Fruit fly (Drosophila melanogaster) whole organism, embryonic: ENCODE measurements around the gene Mrtf.

Experiments used
- Atf-2 ChIP-seq: fragments of 200-800 bp; sonication (Bioruptor generic); optimal IDR thresholded peaks from 2 replicates; lab custom pipeline; 2016; ENCODE audit warnings: missing biosample characterization, missing genetic modification characterization
- Blimp-1 ChIP-seq: fragments of 200-800 bp; sonication (Bioruptor generic); optimal IDR thresholded peaks from 3 replicates; lab custom pipeline; 2018; ENCODE audit warnings: missing biosample characterization, missing genetic modification characterization, mild to moderate bottlenecking, moderate library complexity, missing genetic modification reagents
- CG11398 ChIP-seq: fragments of 200-800 bp; sonication (Bioruptor generic); optimal IDR thresholded peaks from 2 replicates; lab custom pipeline; 2016; ENCODE audit warnings: missing biosample characterization, missing genetic modification characterization
- CG11723 ChIP-seq: fragments of 200-800 bp; sonication (Bioruptor generic); optimal IDR thresholded peaks from 2 replicates; lab custom pipeline; 2017; ENCODE audit warnings: missing biosample characterization, mild to moderate bottlenecking, missing genetic modification characterization
- CG12104 ChIP-seq: fragments of 200-800 bp; sonication (Bioruptor generic); optimal IDR thresholded peaks from 3 replicates; lab custom pipeline; 2016; ENCODE audit warnings: missing biosample characterization, missing genetic modification characterization
- CG12155 ChIP-seq: fragments of 200-800 bp; sonication (Bioruptor generic); optimal IDR thresholded peaks from 3 replicates; lab custom pipeline; 2016; ENCODE audit warnings: missing biosample characterization, missing genetic modification characterization
- CG12219 ChIP-seq: fragments of 200-800 bp; sonication (Bioruptor generic); optimal IDR thresholded peaks from 3 replicates; lab custom pipeline; 2018; ENCODE audit warnings: missing biosample characterization, mild to moderate bottlenecking, missing genetic modification characterization
- CG12659 ChIP-seq: fragments of 200-800 bp; sonication (Bioruptor generic); optimal IDR thresholded peaks from 3 replicates; lab custom pipeline; 2017; ENCODE audit warnings: mild to moderate bottlenecking, missing biosample characterization, missing genetic modification reagents, missing genetic modification characterization
- CG14441 ChIP-seq: fragments of 200-800 bp; sonication (Bioruptor generic); IDR thresholded peaks from 2 replicates; pipeline ENCODE4 v1.3.6; 2022; ENCODE audit warnings: missing biosample characterization, missing genetic modification characterization
- CG17186 ChIP-seq: fragments of 200-800 bp; sonication (Bioruptor generic); optimal IDR thresholded peaks from 3 replicates; lab custom pipeline; 2017; ENCODE audit warnings: missing biosample characterization, missing genetic modification reagents, missing genetic modification characterization
- CG1832 ChIP-seq: fragments of 200-800 bp; sonication (Bioruptor generic); optimal IDR thresholded peaks from 2 replicates; lab custom pipeline; 2017; ENCODE audit warnings: missing biosample characterization, mild to moderate bottlenecking, missing genetic modification characterization, inconsistent platforms
- CG18599 ChIP-seq: fragments of 200-800 bp; sonication (Bioruptor generic); optimal IDR thresholded peaks from 3 replicates; lab custom pipeline; 2017; ENCODE audit warnings: missing biosample characterization, missing genetic modification characterization, mild to moderate bottlenecking, moderate library complexity, missing genetic modification reagents
- CG2120 ChIP-seq: fragments of 200-800 bp; sonication (Bioruptor generic); optimal IDR thresholded peaks from 3 replicates; lab custom pipeline; 2016; ENCODE audit warnings: missing biosample characterization, missing genetic modification characterization
- CG2712 ChIP-seq: fragments of 200-800 bp; optimal IDR thresholded peaks from 3 replicates; lab custom pipeline; 2019; ENCODE audit warnings: missing biosample characterization, mild to moderate bottlenecking, missing genetic modification characterization, moderate library complexity
- CG32772 ChIP-seq: fragments of 200-800 bp; sonication (Bioruptor generic); IDR thresholded peaks from 2 replicates; pipeline ENCODE4 v1.3.6; 2022; ENCODE audit warnings: missing biosample characterization, missing genetic modification characterization
- CG3726 ChIP-seq: fragments of 200-800 bp; sonication (Bioruptor generic); IDR thresholded peaks from 3 replicates; pipeline ENCODE4, ENCODE4 v1.3.6; 2022; ENCODE audit warnings: missing biosample characterization, missing genetic modification characterization
- CG6175 ChIP-seq: fragments of 200-800 bp; sonication (Bioruptor generic); IDR thresholded peaks from 3 replicates; pipeline ENCODE4 v1.3.6; 2022; ENCODE audit warnings: missing biosample characterization, missing genetic modification characterization
- CG6765 ChIP-seq: fragments of 200-800 bp; sonication (Bioruptor generic); optimal IDR thresholded peaks from 3 replicates; lab custom pipeline; 2017; ENCODE audit warnings: missing biosample characterization, mild to moderate bottlenecking, missing genetic modification characterization
- CG8281 ChIP-seq: fragments of 200-800 bp; sonication (Bioruptor generic); optimal IDR thresholded peaks from 2 replicates; lab custom pipeline; 2018; ENCODE audit warnings: missing biosample characterization, mild to moderate bottlenecking, missing genetic modification characterization, moderate library complexity
- CG8290 ChIP-seq, 3 experiments: fragments of 200-800 bp; sonication (Bioruptor generic); optimal IDR thresholded peaks; 2 replicates each; lab custom pipeline; 2016 to 2019; ENCODE audit warnings: missing biosample characterization in 3 of 3, missing genetic modification characterization in 3 of 3, mild to moderate bottlenecking in 2 of 3, moderate library complexity in 1 of 3
- CG8924 ChIP-seq: fragments of 200-800 bp; optimal IDR thresholded peaks from 3 replicates; lab custom pipeline; 2019; ENCODE audit warnings: missing biosample characterization, mild to moderate bottlenecking, missing genetic modification characterization, moderate library complexity
- CG9727 ChIP-seq: fragments of 200-800 bp; sonication (Bioruptor generic); optimal IDR thresholded peaks from 3 replicates; lab custom pipeline; 2017; ENCODE audit warnings: missing biosample characterization, mild to moderate bottlenecking, missing genetic modification characterization
- Dip2 ChIP-seq: fragments of 200-800 bp; sonication (Bioruptor generic); IDR thresholded peaks from 2 replicates; pipeline ENCODE4 v1.3.6; 2022; ENCODE audit warnings: missing biosample characterization, missing genetic modification characterization
- Doc3 ChIP-seq: fragments of 200-800 bp; sonication (Bioruptor generic); IDR thresholded peaks from 3 replicates; pipeline ENCODE4 v1.3.6; 2022; ENCODE audit warnings: missing biosample characterization, missing genetic modification characterization; ENCODE audit not compliant: partially characterized antibody
- ERR ChIP-seq: fragments of 200-800 bp; sonication (Bioruptor generic); optimal IDR thresholded peaks from 2 replicates; lab custom pipeline; 2016; ENCODE audit warnings: missing biosample characterization, missing genetic modification characterization
- Jarid2 ChIP-seq: fragments of 200-800 bp; sonication (Bioruptor generic); optimal IDR thresholded peaks from 3 replicates; lab custom pipeline; 2017; ENCODE audit warnings: mild to moderate bottlenecking, missing biosample characterization, missing genetic modification reagents, missing genetic modification characterization
- NC2α ChIP-seq: fragments of 200-800 bp; sonication (Bioruptor generic); optimal IDR thresholded peaks from 2 replicates; lab custom pipeline; 2016; ENCODE audit warnings: missing biosample characterization, missing genetic modification characterization
- Sin3A ChIP-seq: fragments of >200 bp; optimal IDR thresholded peaks from 2 replicates; lab custom pipeline; 2018
- Stat92E ChIP-seq, 3 experiments: fragments of >200 bp in 2 of 3; fragments of 200-800 bp in 1 of 3; sonication (Bioruptor generic) in 1 of 3; optimal IDR thresholded peaks; 2 replicates each; lab custom pipeline; 2017 to 2019; ENCODE audit warnings: missing biosample characterization in 3 of 3, missing genetic modification characterization in 3 of 3, mild to moderate bottlenecking in 1 of 3, moderate library complexity in 1 of 3
- Trl ChIP-seq, 3 experiments: fragments of >200 bp in 2 of 3; fragments of 200-800 bp in 1 of 3; sonication (Bioruptor generic) in 1 of 3; optimal IDR thresholded peaks; 2 replicates in 1 of 3; 3 replicates in 2 of 3; lab custom pipeline; 2016 to 2017; ENCODE audit warnings: missing biosample characterization in 1 of 3, missing genetic modification characterization in 1 of 3
- dmrt11E ChIP-seq: fragments of 200-800 bp; sonication (Bioruptor generic); optimal IDR thresholded peaks from 3 replicates; lab custom pipeline; 2018; ENCODE audit warnings: missing biosample characterization, mild to moderate bottlenecking, missing genetic modification characterization, moderate library complexity
- en ChIP-seq: fragments of 200-800 bp; sonication (Bioruptor generic); optimal IDR thresholded peaks from 2 replicates; lab custom pipeline; 2016; ENCODE audit warnings: missing biosample characterization, missing genetic modification characterization
- exex ChIP-seq: fragments of 200-800 bp; sonication (Bioruptor generic); optimal IDR thresholded peaks from 4 replicates; lab custom pipeline; 2018; ENCODE audit warnings: missing biosample characterization, mild to moderate bottlenecking, missing genetic modification characterization, moderate library complexity
- fd64A ChIP-seq: fragments of 200-800 bp; sonication (Bioruptor generic); optimal IDR thresholded peaks from 3 replicates; lab custom pipeline; 2018; ENCODE audit warnings: missing biosample characterization, mild to moderate bottlenecking, missing genetic modification characterization
- her ChIP-seq: fragments of 200-800 bp; sonication (Bioruptor generic); optimal IDR thresholded peaks from 2 replicates; lab custom pipeline; 2016; ENCODE audit warnings: missing biosample characterization, missing genetic modification characterization
- luna ChIP-seq: fragments of 200-800 bp; sonication (Bioruptor generic); optimal IDR thresholded peaks from 2 replicates; lab custom pipeline; 2016; ENCODE audit warnings: missing biosample characterization, missing genetic modification characterization
- maf-S ChIP-seq: fragments of 200-800 bp; sonication (Bioruptor generic); optimal IDR thresholded peaks from 2 replicates; lab custom pipeline; 2016; ENCODE audit warnings: missing biosample characterization, missing genetic modification characterization
- nerfin-1 ChIP-seq: fragments of 200-800 bp; sonication (Bioruptor generic); optimal IDR thresholded peaks from 3 replicates; lab custom pipeline; 2019; ENCODE audit warnings: missing biosample characterization, mild to moderate bottlenecking, missing genetic modification characterization, moderate library complexity
- peb ChIP-seq: fragments of 200-800 bp; sonication (Bioruptor generic); IDR thresholded peaks from 2 replicates; pipeline ENCODE4 v1.3.6; 2022; ENCODE audit warnings: missing biosample characterization, missing genetic modification characterization
- pho ChIP-seq: fragments of 200-800 bp; sonication (Bioruptor generic); optimal IDR thresholded peaks from 2 replicates; lab custom pipeline; 2016; ENCODE audit warnings: missing biosample characterization, missing genetic modification characterization
- phol ChIP-seq: fragments of 200-800 bp; sonication (Bioruptor generic); optimal IDR thresholded peaks from 3 replicates; lab custom pipeline; 2018; ENCODE audit warnings: missing biosample characterization, mild to moderate bottlenecking, missing genetic modification characterization, moderate library complexity
- repo ChIP-seq: fragments of 200-800 bp; sonication (Bioruptor generic); optimal IDR thresholded peaks from 2 replicates; lab custom pipeline; 2016; ENCODE audit warnings: missing biosample characterization, missing genetic modification characterization
- salm ChIP-seq: fragments of 200-800 bp; sonication (Bioruptor generic); optimal IDR thresholded peaks from 2 replicates; lab custom pipeline; 2018; ENCODE audit warnings: missing biosample characterization, mild to moderate bottlenecking, missing genetic modification characterization
- sima ChIP-seq: fragments of 200-800 bp; sonication (Bioruptor generic); optimal IDR thresholded peaks from 2 replicates; lab custom pipeline; 2016; ENCODE audit warnings: missing biosample characterization, missing genetic modification characterization
- sr ChIP-seq: fragments of 200-800 bp; sonication (Bioruptor generic); IDR thresholded peaks from 3 replicates; pipeline ENCODE4 v1.3.6; 2022; ENCODE audit warnings: missing biosample characterization, missing genetic modification characterization
- stc ChIP-seq: fragments of 200-800 bp; sonication (Bioruptor generic); IDR thresholded peaks from 2 replicates; pipeline ENCODE4 v1.3.6; 2022; ENCODE audit warnings: missing biosample characterization, missing genetic modification characterization
- toy ChIP-seq: fragments of 200-800 bp; sonication (Bioruptor generic); IDR thresholded peaks from 2 replicates; pipeline ENCODE4 v1.3.6; 2022; ENCODE audit warnings: missing biosample characterization, missing genetic modification characterization
- ttk ChIP-seq: fragments of 200-800 bp; sonication (Bioruptor generic); IDR thresholded peaks from 2 replicates; pipeline ENCODE4 v2.1.2; 2022; ENCODE audit warnings: missing biosample characterization, missing genetic modification characterization
- tx ChIP-seq: fragments of 200-800 bp; sonication (Bioruptor generic); optimal IDR thresholded peaks from 2 replicates; lab custom pipeline; 2016; ENCODE audit warnings: missing biosample characterization, missing genetic modification characterization
- usp ChIP-seq: fragments of >200 bp; optimal IDR thresholded peaks from 2 replicates; lab custom pipeline; 2017; ENCODE audit warnings: missing biosample characterization, missing genetic modification characterization

Mrtf gene

DNA sequence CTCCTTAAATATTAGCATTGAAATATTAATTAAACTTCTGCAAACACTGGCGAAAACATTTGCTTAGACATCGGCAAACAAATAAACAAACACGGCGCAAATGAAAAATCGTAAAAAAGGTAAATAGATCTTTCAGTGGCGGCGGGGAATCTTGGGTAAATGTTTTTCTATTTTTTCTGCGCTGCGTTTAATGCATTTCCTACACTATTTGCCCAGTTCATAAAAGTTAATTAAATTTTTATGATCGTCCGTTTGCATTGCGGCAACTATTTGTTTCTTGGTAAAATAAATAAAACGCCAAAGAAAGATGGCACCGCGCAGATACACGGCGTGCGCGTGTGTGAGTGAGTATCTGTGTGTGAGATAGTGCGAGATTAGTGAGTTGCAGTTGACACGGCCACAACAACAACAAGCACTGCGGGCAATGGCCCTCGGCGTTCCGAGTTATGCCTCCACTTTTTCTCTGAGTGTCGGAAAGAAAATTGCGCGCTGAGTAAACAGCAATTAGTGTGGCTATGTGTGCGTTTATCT is 32.2 kb upstream of the Mrtf start (continued):
- TF ChIP-seq salm (tag; lab: Kevin White, UChicago) (peak; percentile 87), fd64A (GFP tag; lab: Kevin White, UChicago) (peak; percentile 65), Trl (optimal IDR thresholded peaks at IDR 0.05; lab: Kevin White, UChicago) (no peak), Trl (GFP tag; optimal IDR thresholded peaks at IDR 0.05; lab: Kevin White, UChicago) (peak; percentile 42), CG2120 (GFP tag; lab: Kevin White, UChicago) (no peak), maf-S (GFP tag; lab: Kevin White, UChicago) (peak; percentile 53), toy (GFP tag; lab: Robert Waterston, UW) (0 out of 2 replicates have a peak, but pooled peaks have one; percentile 29), CG12155 (GFP tag; lab: Kevin White, UChicago) (no peak), CG8290 (GFP tag; optimal IDR thresholded peaks at IDR 0.05; lab: Kevin White, UChicago) (peak; percentile 32), CG8290 (tag; optimal IDR thresholded peaks at IDR 0.05; lab: Kevin White, UChicago) (peak; percentile 53 to 56), CG6765 (GFP tag; lab: Kevin White, UChicago) (no peak), CG9727 (peak; percentile 32), CG17186 (GFP tag; lab: Kevin White, UChicago) (peak; percentile 18), CG2712 (tag; lab: Kevin White, UChicago) (peak; percentile 61), repo (GFP tag; lab: Kevin White, UChicago) (peak; percentile 47), sima (GFP tag; lab: Kevin White, UChicago) (no peak), Jarid2 (no peak), CG12659 (GFP tag; lab: Kevin White, UChicago) (peak; percentile 0), tx (GFP tag; lab: Kevin White, UChicago) (no peak), Stat92E (GFP tag; optimal IDR thresholded peaks at IDR 0.05; lab: Kevin White, UChicago) (peak in 1 of 3 experiments; percentile 28), nerfin-1 (tag; lab: Kevin White, UChicago) (peak; percentile 66), CG18599 (GFP tag; lab: Kevin White, UChicago) (no peak), pho (GFP tag; lab: Kevin White, UChicago) (no peak), CG8924 (tag; lab: Kevin White, UChicago) (peak; percentile 54), peb (GFP tag; lab: Robert Waterston, UW) (no peak), Doc3 (GFP tag; lab: Robert Waterston, UW) (no peak), CG32772 (GFP tag; lab: Robert Waterston, UW) (no peak; the same call in 1 of the 2 replicates), CG3726 (GFP tag; lab: Robert Waterston, UW) (no peak), CG8281 (tag; lab: Kevin White, UChicago) (peak; percentile 49), ERR (GFP tag; lab: Kevin White, UChicago) (no peak), CG11398 (GFP tag; lab: Kevin White, UChicago) (peak; percentile 65), CG11723 (GFP tag; lab: Kevin White, UChicago) (peak; percentile 62), CG12104 (peak; percentile 8), ttk (GFP tag; lab: Robert Waterston, UW) (no peak), exex (peak; percentile 84), CG1832 (GFP tag; lab: Kevin White, UChicago) (no peak), CG14441 (GFP tag; lab: Robert Waterston, UW) (peak; percentile 43; the same call in 1 of the 2 replicates), Dip2 (GFP tag; lab: Robert Waterston, UW) (no peak), NC2α (GFP tag; lab: Kevin White, UChicago) (peak; percentile 0), usp (GFP tag; lab: Kevin White, UChicago) (no peak), dmrt11E (tag; lab: Kevin White, UChicago) (peak; percentile 46), Sin3A (no peak), sr (GFP tag; lab: Robert Waterston, UW) (no peak), stc (GFP tag; lab: Robert Waterston, UW) (no peak; the same call in 1 of the 2 replicates), Atf-2 (GFP tag; lab: Kevin White, UChicago) (peak; percentile 43), luna (GFP tag; lab: Kevin White, UChicago) (no peak), her (GFP tag; lab: Kevin White, UChicago) (peak; percentile 34), CG6175 (GFP tag; lab: Robert Waterston, UW) (peak; percentile 5; the same call in 1 of the 3 replicates), en (GFP tag; lab: Kevin White, UChicago) (peak; percentile 23), phol (no peak), CG12219 (GFP tag; lab: Kevin White, UChicago) (peak; percentile 54), Blimp-1 (peak; percentile 58)
